Worm (Caenorhabditis elegans): ENCODE data around the gene sym-3.

DNA sequence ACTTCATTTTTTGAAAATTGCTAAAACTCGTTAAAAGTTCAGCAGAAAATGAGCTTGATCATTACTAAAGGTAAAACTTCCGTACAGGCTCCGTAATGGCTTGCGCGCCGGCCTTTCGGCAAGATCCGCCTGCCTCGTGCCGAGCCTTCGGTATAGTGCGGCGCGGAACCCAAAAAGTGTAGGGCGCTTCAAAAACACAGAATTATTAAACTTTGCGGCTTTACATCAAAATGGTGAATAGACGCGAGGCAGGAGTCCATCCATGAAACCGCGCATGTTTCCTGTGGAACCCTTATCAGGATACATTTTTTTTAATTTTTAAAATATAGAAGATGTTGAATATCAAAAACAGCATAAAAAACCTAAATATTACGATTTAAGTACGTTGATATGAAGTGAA is 20.4 kb upstream of the sym-3 start:
- TF ChIP-seq egl-18 (GFP tag; IDR thresholded peaks at IDR 0.05), result no peak
- no peak for TF ChIP-seq ama-1 (optimal IDR thresholded peaks at IDR 0.05)
- TF ChIP-seq ama-1 (GFP tag; optimal IDR thresholded peaks at IDR 0.05), result no peak
- no peak for TF ChIP-seq mcd-1 (GFP tag; IDR thresholded peaks at IDR 0.05)
- no peak for TF ChIP-seq lin-40 (tag; optimal IDR thresholded peaks at IDR 0.05)
- TF ChIP-seq madf-6 (GFP tag; IDR thresholded peaks at IDR 0.05), result no peak
- TF ChIP-seq ceh-58 (GFP tag; IDR thresholded peaks at IDR 0.05), result no peak
- TF ChIP-seq sdz-38 (tag; optimal IDR thresholded peaks at IDR 0.05), result no peak
- TF ChIP-seq dpl-1 (GFP tag; optimal IDR thresholded peaks at IDR 0.05), result no peak
